Fruit fly (Drosophila melanogaster): ENCODE measurements around the gene CG11703.

DNA sequence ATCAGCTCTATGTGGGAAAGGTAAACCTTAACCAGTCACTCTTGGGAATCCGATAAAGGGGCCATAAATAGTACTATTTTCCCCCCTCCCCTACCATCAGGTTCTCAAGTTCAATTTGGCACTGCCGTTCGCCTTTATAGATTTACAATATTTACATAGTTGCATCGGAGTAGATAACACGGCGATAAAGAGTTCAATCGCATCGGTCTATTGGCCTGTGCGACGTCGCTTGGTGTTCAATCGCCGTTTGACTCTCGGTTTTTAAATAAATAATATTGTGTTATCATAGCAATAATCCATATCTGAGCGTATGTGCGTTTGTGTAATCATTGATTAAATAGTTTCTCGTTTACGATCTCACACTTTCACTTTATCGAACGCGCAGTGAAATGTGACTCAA, 22.1 kb upstream of the CG11703 start:
- TF ChIP-seq kay (GFP tag; ENCODE audit: borderline replicate concordance) (no peak), bab1 (GFP tag; optimal IDR thresholded peaks at IDR 0.05) (no peak), CG33017 (tag; optimal IDR thresholded peaks at IDR 0.05) (no peak), CG14711 (tag; optimal IDR thresholded peaks at IDR 0.05) (no peak), CG11617 (GFP tag; optimal IDR thresholded peaks at IDR 0.05) (no peak), Hr96 (GFP tag; optimal IDR thresholded peaks at IDR 0.05) (no peak), Mnt (GFP tag; optimal IDR thresholded peaks at IDR 0.05) (no peak), toe (GFP tag; optimal IDR thresholded peaks at IDR 0.05) (no peak), cnc (optimal IDR thresholded peaks at IDR 0.05) (no peak), CG12768 (GFP tag; optimal IDR thresholded peaks at IDR 0.05) (no peak), pad (GFP tag; optimal IDR thresholded peaks at IDR 0.05) (no peak), ovo (GFP tag; optimal IDR thresholded peaks at IDR 0.05) (peak; percentile 25)
